Fruit fly (Drosophila melanogaster): ENCODE data around the gene fy.

The fy gene

dm6 chr2L:8374235-8374634 lies 28.8 kb downstream of the fy start, which contains the start of gene Wdr82 (continued):
- TF ChIP-seq stwl (tag; optimal IDR thresholded peaks at IDR 0.05) (peak; percentile 86), Meics (GFP tag; optimal IDR thresholded peaks at IDR 0.05) (no peak), CG2129 (GFP tag; IDR thresholded peaks at IDR 0.05; ENCODE audit: partially characterized antibody) (peak; percentile 55; the same call in 1 of the 2 replicates), unc-4 (GFP tag; IDR thresholded peaks at IDR 0.05; ENCODE audit: partially characterized antibody) (peak; percentile 76), zfh2 (GFP tag; optimal IDR thresholded peaks at IDR 0.05) (no peak), CG11560 (tag; IDR thresholded peaks at IDR 0.05) (no peak), ato (GFP tag; IDR thresholded peaks at IDR 0.05; ENCODE audit: partially characterized antibody) (peak; percentile 83), CG10267 (tag; optimal IDR thresholded peaks at IDR 0.05) (peak; percentile 22), oc (tag; optimal IDR thresholded peaks at IDR 0.05) (no peak), CG13424 (tag; optimal IDR thresholded peaks at IDR 0.05) (no peak), CG7357 (GFP tag; IDR thresholded peaks at IDR 0.05) (no peak), CTCF (GFP tag; optimal IDR thresholded peaks at IDR 0.05) (no peak), MBD-R2 (GFP tag; IDR thresholded peaks at IDR 0.05) (peak; percentile 77), CG6654 (GFP tag; optimal IDR thresholded peaks at IDR 0.05) (no peak), YL-1 (GFP tag; optimal IDR thresholded peaks at IDR 0.05) (peak; percentile 8), CG14667 (GFP tag; IDR thresholded peaks at IDR 0.05) (no peak), MESR4 (GFP tag; optimal IDR thresholded peaks at IDR 0.05) (peak; percentile 71), crp (GFP tag; optimal IDR thresholded peaks at IDR 0.05) (peak in 1 of 2 experiments; percentile 8), kah (GFP tag; optimal IDR thresholded peaks at IDR 0.05) (no peak), Lpt (GFP tag; optimal IDR thresholded peaks at IDR 0.05) (no peak), Nf-YA (GFP tag; IDR thresholded peaks at IDR 0.05) (no peak), Scr (GFP tag; IDR thresholded peaks at IDR 0.05; ENCODE audit: partially characterized antibody) (peak; percentile 75), CG6813 (GFP tag; optimal IDR thresholded peaks at IDR 0.05) (no peak), CG15601 (tag; optimal IDR thresholded peaks at IDR 0.05) (no peak), zen2 (GFP tag; IDR thresholded peaks at IDR 0.05; ENCODE audit: partially characterized antibody) (peak; percentile 84), CG8281 (tag; optimal IDR thresholded peaks at IDR 0.05) (peak; percentile 63), z (GFP tag; IDR thresholded peaks at IDR 0.05) (no peak), tgo (GFP tag; IDR thresholded peaks at IDR 0.05) (no peak), CG17829 (tag; optimal IDR thresholded peaks at IDR 0.05) (peak; percentile 31), CG1603 (tag; optimal IDR thresholded peaks at IDR 0.05) (peak; percentile 44), Aef1 (GFP tag; IDR thresholded peaks at IDR 0.05) (no peak), Neu2 (GFP tag; optimal IDR thresholded peaks at IDR 0.05; ENCODE audit: borderline replicate concordance) (no peak), Sox102F (GFP tag; optimal IDR thresholded peaks at IDR 0.05) (no peak), psq (GFP tag; optimal IDR thresholded peaks at IDR 0.05) (no peak), emc (GFP tag; optimal IDR thresholded peaks at IDR 0.05) (no peak), Bteb2 (GFP tag; optimal IDR thresholded peaks at IDR 0.05) (no peak), chn (GFP tag; optimal IDR thresholded peaks at IDR 0.05) (no peak), nom (GFP tag; optimal IDR thresholded peaks at IDR 0.05) (no peak), Dip2 (GFP tag; IDR thresholded peaks at IDR 0.05) (no peak), hbn (GFP tag; IDR thresholded peaks at IDR 0.05; ENCODE audit: partially characterized antibody) (peak; percentile 61), CG2116 (GFP tag; optimal IDR thresholded peaks at IDR 0.05) (peak; percentile 61), trem (tag; optimal IDR thresholded peaks at IDR 0.05) (peak; percentile 42), HLH4C (GFP tag; IDR thresholded peaks at IDR 0.05; ENCODE audit: partially characterized antibody) (peak; percentile 84), CG14710 (tag; optimal IDR thresholded peaks at IDR 0.05) (peak; percentile 28), H15 (GFP tag; IDR thresholded peaks at IDR 0.05) (no peak), GATAe (GFP tag; conservative IDR thresholded peaks at IDR 0.05) (no peak), CG6791 (GFP tag; IDR thresholded peaks at IDR 0.05; ENCODE audit: partially characterized antibody) (peak; percentile 81), Doc2 (GFP tag; IDR thresholded peaks at IDR 0.05) (no peak), nerfin-2 (GFP tag; IDR thresholded peaks at IDR 0.05; ENCODE audit: partially characterized antibody) (peak; percentile 76; the same call in 1 of the 2 replicates), Ssrp (tag; optimal IDR thresholded peaks at IDR 0.05) (no peak)
